Fruit fly (Drosophila melanogaster): ENCODE results near the gene Gagr.

DNA sequence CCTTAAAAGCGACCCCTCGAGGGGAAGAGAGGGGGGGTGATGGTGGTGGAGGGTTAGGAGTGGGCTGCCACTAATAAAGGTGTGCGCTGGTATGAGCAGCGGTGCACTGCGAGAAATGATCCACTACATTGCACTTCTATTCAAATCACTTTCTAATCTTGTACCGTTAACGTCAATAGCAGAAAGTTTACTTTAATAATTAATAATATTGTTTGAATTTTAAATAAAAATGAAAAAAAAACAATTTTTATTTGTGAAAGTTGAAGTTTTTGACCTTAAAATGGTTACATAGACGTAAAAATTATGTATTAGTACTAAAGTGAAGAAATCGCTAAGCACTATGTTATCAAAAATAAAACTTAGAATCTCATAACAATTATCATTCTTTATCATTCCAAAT, 1.5 kb upstream of the Gagr start:
- TF ChIP-seq CG4318 (GFP tag; optimal IDR thresholded peaks at IDR 0.05) (no peak), Eip93F (GFP tag; optimal IDR thresholded peaks at IDR 0.05) (no peak), CG11762 (GFP tag; optimal IDR thresholded peaks at IDR 0.05; ENCODE audit: insufficient read depth) (no peak)

All from whole organism, prepupa.